Fruit fly (Drosophila melanogaster) whole organism, embryonic: ENCODE measurements around the gene Jon65Aiii.

ENCODE experiments used
- B-H2 ChIP-seq: fragments of 200-800 bp; sonication (Bioruptor generic); optimal IDR thresholded peaks from 2 replicates; lab custom pipeline; 2018; ENCODE audit warnings: missing biosample characterization, mild to moderate bottlenecking, missing genetic modification characterization
- CG10267 ChIP-seq: fragments of 200-800 bp; sonication (Bioruptor generic); optimal IDR thresholded peaks from 2 replicates; lab custom pipeline; 2018; ENCODE audit warnings: missing biosample characterization, mild to moderate bottlenecking, missing genetic modification characterization, moderate library complexity
- CG10462 ChIP-seq: fragments of 200-800 bp; sonication (Bioruptor generic); optimal IDR thresholded peaks from 2 replicates; lab custom pipeline; 2016; ENCODE audit warnings: missing biosample characterization, missing genetic modification characterization
- CG10979 ChIP-seq: fragments of 200-800 bp; sonication (Bioruptor generic); optimal IDR thresholded peaks from 2 replicates; lab custom pipeline; 2018; ENCODE audit warnings: missing biosample characterization, mild to moderate bottlenecking, missing genetic modification characterization, moderate library complexity
- CG12391 ChIP-seq: fragments of 200-800 bp; sonication (Bioruptor generic); optimal IDR thresholded peaks from 3 replicates; lab custom pipeline; 2018; ENCODE audit warnings: missing biosample characterization, mild to moderate bottlenecking, missing genetic modification characterization, moderate library complexity
- CG12942 ChIP-seq: fragments of 200-800 bp; sonication (Bioruptor generic); optimal IDR thresholded peaks from 3 replicates; lab custom pipeline; 2016; ENCODE audit warnings: missing biosample characterization, missing genetic modification characterization
- CG1602 ChIP-seq: fragments of 200-800 bp; sonication (Bioruptor generic); optimal IDR thresholded peaks from 3 replicates; lab custom pipeline; 2016; ENCODE audit warnings: missing biosample characterization, missing genetic modification characterization
- CG16815 ChIP-seq: fragments of 200-800 bp; sonication (Bioruptor generic); optimal IDR thresholded peaks from 3 replicates; lab custom pipeline; 2017; ENCODE audit warnings: missing biosample characterization, mild to moderate bottlenecking, missing genetic modification characterization
- CG2678 ChIP-seq: fragments of 200-800 bp; sonication (Bioruptor generic); optimal IDR thresholded peaks from 3 replicates; lab custom pipeline; 2019; ENCODE audit warnings: missing biosample characterization, mild to moderate bottlenecking, missing genetic modification characterization, moderate library complexity
- CG30020 ChIP-seq: fragments of 200-800 bp; optimal IDR thresholded peaks from 2 replicates; lab custom pipeline; 2019; ENCODE audit warnings: missing biosample characterization, mild to moderate bottlenecking, missing genetic modification characterization, moderate library complexity
- CG30431 ChIP-seq: fragments of 200-800 bp; sonication (Bioruptor generic); optimal IDR thresholded peaks from 2 replicates; lab custom pipeline; 2017; ENCODE audit warnings: missing biosample characterization, missing genetic modification characterization
- CG3065 ChIP-seq: fragments of 200-800 bp; sonication (Bioruptor generic); optimal IDR thresholded peaks from 2 replicates; lab custom pipeline; 2016; ENCODE audit warnings: missing biosample characterization, missing genetic modification characterization
- CG34376 ChIP-seq: fragments of 200-800 bp; sonication (Bioruptor generic); optimal IDR thresholded peaks from 2 replicates; lab custom pipeline; 2018; ENCODE audit warnings: missing biosample characterization, mild to moderate bottlenecking, missing genetic modification characterization
- CG4404 ChIP-seq: fragments of 200-800 bp; sonication (Bioruptor generic); IDR thresholded peaks from 2 replicates; pipeline ENCODE4 v1.3.6; 2022; ENCODE audit warnings: missing biosample characterization, missing genetic modification characterization
- CG7556 ChIP-seq: fragments of 200-800 bp; sonication (Bioruptor generic); optimal IDR thresholded peaks from 2 replicates; lab custom pipeline; 2017; ENCODE audit warnings: missing biosample characterization, mild to moderate bottlenecking, missing genetic modification characterization
- CG8388 ChIP-seq: fragments of 200-800 bp; sonication (Bioruptor generic); optimal IDR thresholded peaks from 2 replicates; lab custom pipeline; 2019; ENCODE audit warnings: missing biosample characterization, mild to moderate bottlenecking, missing genetic modification characterization, moderate library complexity
- CG8924 ChIP-seq: fragments of 200-800 bp; optimal IDR thresholded peaks from 3 replicates; lab custom pipeline; 2019; ENCODE audit warnings: missing biosample characterization, mild to moderate bottlenecking, missing genetic modification characterization, moderate library complexity
- CG9215 ChIP-seq: fragments of 200-800 bp; sonication (Bioruptor generic); IDR thresholded peaks from 2 replicates; pipeline ENCODE4 v1.3.6; 2022; ENCODE audit warnings: missing biosample characterization, missing genetic modification characterization
- CrebB ChIP-seq: fragments of 200-800 bp; sonication (Bioruptor generic); optimal IDR thresholded peaks from 3 replicates; lab custom pipeline; 2018; ENCODE audit warnings: missing biosample characterization, mild to moderate bottlenecking, missing genetic modification characterization
- Dbx ChIP-seq: fragments of 200-800 bp; sonication (Bioruptor generic); IDR thresholded peaks from 3 replicates; pipeline ENCODE4 v1.3.6; 2022; ENCODE audit warnings: missing biosample characterization, missing genetic modification characterization
- Dip3 ChIP-seq: fragments of 200-800 bp; sonication (Bioruptor generic); optimal IDR thresholded peaks from 3 replicates; lab custom pipeline; 2016; ENCODE audit warnings: missing biosample characterization, missing genetic modification characterization
- Dll ChIP-seq: fragments of 200-800 bp; sonication (Bioruptor generic); IDR thresholded peaks from 4 replicates; pipeline ENCODE4 v1.3.6; 2022; ENCODE audit warnings: missing biosample characterization, missing genetic modification characterization; ENCODE audit not compliant: partially characterized antibody
- HLH3B ChIP-seq: fragments of 200-800 bp; sonication (Bioruptor generic); IDR thresholded peaks from 2 replicates; pipeline ENCODE4 v1.3.6; 2022; ENCODE audit warnings: missing biosample characterization, missing genetic modification characterization
- Mrtf ChIP-seq: fragments of 200-800 bp; sonication (Bioruptor generic); IDR thresholded peaks from 3 replicates; pipeline ENCODE4 v1.3.6; 2022; ENCODE audit warnings: missing biosample characterization, missing genetic modification characterization
- NC2α ChIP-seq: fragments of 200-800 bp; sonication (Bioruptor generic); optimal IDR thresholded peaks from 2 replicates; lab custom pipeline; 2016; ENCODE audit warnings: missing biosample characterization, missing genetic modification characterization
- Neu2 ChIP-seq: fragments of 200-800 bp; sonication (Bioruptor generic); optimal IDR thresholded peaks from 3 replicates; lab custom pipeline; 2016; ENCODE audit warnings: missing biosample characterization, missing genetic modification characterization, borderline replicate concordance
- Oli ChIP-seq: fragments of 200-800 bp; sonication (Bioruptor generic); optimal IDR thresholded peaks from 2 replicates; lab custom pipeline; 2018; ENCODE audit warnings: missing biosample characterization, mild to moderate bottlenecking, missing genetic modification characterization, moderate library complexity
- Sin3A ChIP-seq: fragments of >200 bp; optimal IDR thresholded peaks from 2 replicates; lab custom pipeline; 2018
- Sry-β ChIP-seq: fragments of 200-800 bp; sonication (Bioruptor generic); optimal IDR thresholded peaks from 2 replicates; lab custom pipeline; 2018; ENCODE audit warnings: missing biosample characterization, mild to moderate bottlenecking, missing genetic modification characterization, moderate library complexity
- TFAM ChIP-seq: fragments of 200-800 bp; sonication (Bioruptor generic); optimal IDR thresholded peaks from 2 replicates; lab custom pipeline; 2017; ENCODE audit warnings: missing biosample characterization, missing genetic modification characterization, inconsistent platforms
- bsh ChIP-seq, 2 experiments: fragments of 200-800 bp; sonication (Bioruptor generic); optimal IDR thresholded peaks; 2 replicates each; lab custom pipeline; 2017 to 2018; ENCODE audit warnings: mild to moderate bottlenecking in 2 of 2, missing biosample characterization in 2 of 2, missing genetic modification characterization in 2 of 2, moderate library complexity in 1 of 2
- cas ChIP-seq: fragments of 200-800 bp; sonication (Bioruptor generic); IDR thresholded peaks from 2 replicates; pipeline ENCODE4 v1.3.6; 2022; ENCODE audit warnings: missing biosample characterization, missing genetic modification characterization
- chinmo ChIP-seq: fragments of 200-800 bp; sonication (Bioruptor generic); IDR thresholded peaks from 4 replicates; pipeline ENCODE4 v1.3.6; 2022; ENCODE audit warnings: missing biosample characterization, missing genetic modification characterization; ENCODE audit not compliant: partially characterized antibody
- corto ChIP-seq: fragments of 200-800 bp; sonication (Bioruptor generic); optimal IDR thresholded peaks from 2 replicates; lab custom pipeline; 2016; ENCODE audit warnings: missing biosample characterization, mild to moderate bottlenecking, missing genetic modification characterization, moderate library complexity
- crp ChIP-seq, 2 experiments: fragments of 200-800 bp; sonication (Bioruptor generic); optimal IDR thresholded peaks; 2 replicates in 1 of 2; 3 replicates in 1 of 2; lab custom pipeline; 2017; ENCODE audit warnings: missing biosample characterization in 2 of 2, missing genetic modification characterization in 2 of 2, mild to moderate bottlenecking in 1 of 2, moderate library complexity in 1 of 2
- da ChIP-seq: fragments of 200-800 bp; sonication (Bioruptor generic); optimal IDR thresholded peaks from 2 replicates; lab custom pipeline; 2016; ENCODE audit warnings: missing biosample characterization, missing genetic modification characterization
- gcm ChIP-seq: fragments of 200-800 bp; sonication (Bioruptor generic); optimal IDR thresholded peaks from 2 replicates; lab custom pipeline; 2019; ENCODE audit warnings: missing biosample characterization, mild to moderate bottlenecking, missing genetic modification characterization, moderate library complexity
- kay ChIP-seq: fragments of 200-800 bp; sonication (Bioruptor generic); optimal IDR thresholded peaks from 2 replicates; lab custom pipeline; 2016; ENCODE audit warnings: missing biosample characterization, missing genetic modification characterization
- mirr ChIP-seq: fragments of 200-800 bp; sonication (Bioruptor generic); optimal IDR thresholded peaks from 3 replicates; lab custom pipeline; 2018; ENCODE audit warnings: missing biosample characterization, mild to moderate bottlenecking, missing genetic modification characterization
- nom ChIP-seq: fragments of 200-800 bp; sonication (Bioruptor generic); optimal IDR thresholded peaks from 2 replicates; lab custom pipeline; 2017; ENCODE audit warnings: missing biosample characterization, missing genetic modification characterization, mild to moderate bottlenecking, moderate library complexity, missing genetic modification reagents
- odd ChIP-seq: fragments of 200-800 bp; sonication (Bioruptor generic); optimal IDR thresholded peaks from 2 replicates; lab custom pipeline; 2017; ENCODE audit warnings: missing biosample characterization, mild to moderate bottlenecking, missing genetic modification characterization
- onecut ChIP-seq: fragments of 200-800 bp; sonication (Bioruptor generic); IDR thresholded peaks from 2 replicates; pipeline ENCODE4 v1.3.6; 2022; ENCODE audit warnings: missing biosample characterization, missing genetic modification characterization
- pzg ChIP-seq: fragments of 200-800 bp; sonication (Bioruptor generic); optimal IDR thresholded peaks from 3 replicates; lab custom pipeline; 2018; ENCODE audit warnings: missing biosample characterization, mild to moderate bottlenecking, missing genetic modification characterization, moderate library complexity
- sc ChIP-seq, 3 experiments: fragments of >200 bp in 2 of 3; fragments of 200-800 bp in 1 of 3; sonication (Bioruptor generic) in 1 of 3; optimal IDR thresholded peaks; 2 replicates in 2 of 3; 3 replicates in 1 of 3; lab custom pipeline; 2017; ENCODE audit warnings: mild to moderate bottlenecking in 1 of 3, missing biosample characterization in 1 of 3, missing genetic modification characterization in 1 of 3, missing genetic modification reagents in 1 of 3
- sens ChIP-seq: fragments of 200-800 bp; sonication (Bioruptor generic); peaks from one replicate; lab custom pipeline; 2016; ENCODE audit warnings: missing biosample characterization, missing genetic modification characterization
- twi ChIP-seq: fragments of 200-800 bp; optimal IDR thresholded peaks from 2 replicates; lab custom pipeline; 2019; ENCODE audit warnings: missing biosample characterization, mild to moderate bottlenecking, missing genetic modification characterization, moderate library complexity
- zen ChIP-seq: fragments of 200-800 bp; sonication (Bioruptor generic); optimal IDR thresholded peaks from 3 replicates; lab custom pipeline; 2018; ENCODE audit warnings: missing biosample characterization, mild to moderate bottlenecking, missing genetic modification characterization, moderate library complexity
- zfh2 ChIP-seq: fragments of 200-800 bp; sonication (Bioruptor generic); optimal IDR thresholded peaks from 2 replicates; lab custom pipeline; 2016; ENCODE audit warnings: missing biosample characterization, missing genetic modification characterization

Gene Jon65Aiii

dm6 chr3L:6074975-6075692, 24.6 kb downstream of the Jon65Aiii start, which contains the start of the genes CG13295 and CG6610 (continued):
- peak; percentile 71 for TF ChIP-seq CG12391 (tag; lab: Kevin White, UChicago)
- TF ChIP-seq CG12942 (GFP tag; lab: Kevin White, UChicago) = no peak
- TF ChIP-seq kay (GFP tag; lab: Kevin White, UChicago) = no peak
- peak; percentile 1 for TF ChIP-seq odd (GFP tag; lab: Kevin White, UChicago)
- peak in 1 of 2 experiments; percentile 25 for TF ChIP-seq crp (GFP tag; optimal IDR thresholded peaks at IDR 0.05; lab: Kevin White, UChicago)
- TF ChIP-seq CG16815 = peak; percentile 42
- TF ChIP-seq CG30431 (GFP tag; lab: Kevin White, UChicago) = peak; percentile 5
- peak; percentile 76 for TF ChIP-seq CG2678 (tag; lab: Kevin White, UChicago)
- peak; percentile 61 for TF ChIP-seq CG10267 (tag; lab: Kevin White, UChicago)
- peak in 1 of 2 experiments; percentile 39 for TF ChIP-seq bsh (GFP tag; optimal IDR thresholded peaks at IDR 0.05; lab: Kevin White, UChicago)
- peak; percentile 78 for TF ChIP-seq CG8924
- TF ChIP-seq pzg (GFP tag; lab: Kevin White, UChicago) = peak; percentile 39
- TF ChIP-seq twi (tag; lab: Kevin White, UChicago) = peak; percentile 64
- TF ChIP-seq da = no peak
- TF ChIP-seq CG4404 (GFP tag; lab: Robert Waterston, UW) = peak; percentile 42; the same call in 1 of the 2 replicates
- TF ChIP-seq HLH3B (GFP tag; lab: Robert Waterston, UW) = peak; percentile 27; the same call in 1 of the 2 replicates
- peak; percentile 54 for TF ChIP-seq CG30020
- peak; percentile 55 for TF ChIP-seq CG10979
- TF ChIP-seq CrebB (tag; lab: Kevin White, UChicago) = peak; percentile 23
- TF ChIP-seq Sin3A (lab: Kevin White, UChicago) = peak; percentile 77
- no peak for TF ChIP-seq onecut (GFP tag; lab: Robert Waterston, UW)
- 0 out of 4 replicates have a peak, but pooled peaks have one; percentile 13 for TF ChIP-seq chinmo
- TF ChIP-seq sens (GFP tag; lab: Kevin White, UChicago) = peak; percentile 90
- TF ChIP-seq CG7556 (GFP tag; lab: Kevin White, UChicago) = peak; percentile 28
- TF ChIP-seq gcm (GFP tag; lab: Kevin White, UChicago) = peak; percentile 11
- TF ChIP-seq Dip3 (GFP tag; lab: Kevin White, UChicago) = peak; percentile 45
- TF ChIP-seq CG1602 (GFP tag; lab: Kevin White, UChicago) = peak; percentile 40
- peak; percentile 55; the same call in 1 of the 3 replicates for TF ChIP-seq Mrtf (GFP tag; lab: Robert Waterston, UW)
- no peak for TF ChIP-seq corto (GFP tag; lab: Kevin White, UChicago)
- peak; percentile 7 for TF ChIP-seq CG8388
- TF ChIP-seq TFAM (GFP tag; lab: Kevin White, UChicago) = no peak
- TF ChIP-seq Oli = peak; percentile 56
- TF ChIP-seq nom (GFP tag; lab: Kevin White, UChicago) = peak; percentile 2
- no peak for TF ChIP-seq Neu2 (GFP tag; lab: Kevin White, UChicago)
- peak; percentile 13 for TF ChIP-seq CG10462 (GFP tag; lab: Kevin White, UChicago)
- TF ChIP-seq sc (optimal IDR thresholded peaks at IDR 0.05; lab: Kevin White, UChicago) = no peak
- peak; percentile 12 for TF ChIP-seq sc (GFP tag; optimal IDR thresholded peaks at IDR 0.05; lab: Kevin White, UChicago)
- TF ChIP-seq CG9215 (GFP tag; lab: Robert Waterston, UW) = peak; percentile 66
- TF ChIP-seq CG3065 (GFP tag; lab: Kevin White, UChicago) = no peak
- no peak for TF ChIP-seq cas (GFP tag; lab: Robert Waterston, UW)
- TF ChIP-seq CG34376 (GFP tag; lab: Kevin White, UChicago) = peak; percentile 69
- peak; percentile 59 for TF ChIP-seq zen (tag; lab: Kevin White, UChicago)
- 0 out of 3 replicates have a peak, but pooled peaks have one; percentile 55 for TF ChIP-seq Dbx (GFP tag; lab: Robert Waterston, UW)
- TF ChIP-seq Sry-β (GFP tag; lab: Kevin White, UChicago) = peak; percentile 97
- TF ChIP-seq mirr (GFP tag; lab: Kevin White, UChicago) = no peak
- TF ChIP-seq zfh2 (GFP tag; lab: Kevin White, UChicago) = peak; percentile 64
- peak; percentile 71 for TF ChIP-seq B-H2
- TF ChIP-seq NC2α = no peak
- TF ChIP-seq Dll (GFP tag; lab: Robert Waterston, UW) = 0 out of 4 replicates have a peak, but pooled peaks have one; percentile 23
